Fruit fly (Drosophila melanogaster): ENCODE measurements around the gene CG31855.

- no peak for TF ChIP-seq EcR (GFP tag; optimal IDR thresholded peaks at IDR 0.05)
- no peak for TF ChIP-seq CG8478 (optimal IDR thresholded peaks at IDR 0.05)
- no peak for TF ChIP-seq pan (optimal IDR thresholded peaks at IDR 0.05)
- no peak for TF ChIP-seq psq (optimal IDR thresholded peaks at IDR 0.05)
Measured at dm6 chr2L:13414525-13415481, 45.8 kb downstream of the CG31855 start, which contains the start of the genes CG16956, CG42784 and CG43850.

Data from whole organism.